Fruit fly (Drosophila melanogaster): ENCODE data around the gene CG15546.

Gene CG15546

dm6 chr3R:30888550-30889259 is 12.7 kb upstream of the CG15546 start, which contains the start of gene Sap-r (continued):
- TF ChIP-seq CG4404 (GFP tag; IDR thresholded peaks at IDR 0.05) = no peak
- peak; percentile 88; the same call in 2 of the 4 replicates for TF ChIP-seq chinmo (GFP tag; IDR thresholded peaks at IDR 0.05; ENCODE audit: partially characterized antibody)
- TF ChIP-seq bsh (GFP tag; optimal IDR thresholded peaks at IDR 0.05) = no peak
- TF ChIP-seq Lim3 (GFP tag; IDR thresholded peaks at IDR 0.05) = no peak
- no peak for TF ChIP-seq Ssrp (tag; optimal IDR thresholded peaks at IDR 0.05)
- peak; percentile 48 for TF ChIP-seq HmgD (GFP tag; optimal IDR thresholded peaks at IDR 0.05)
- TF ChIP-seq CG11085 (GFP tag; IDR thresholded peaks at IDR 0.05) = no peak
- TF ChIP-seq en (GFP tag; optimal IDR thresholded peaks at IDR 0.05) = no peak
- TF ChIP-seq CHES-1-like (GFP tag; optimal IDR thresholded peaks at IDR 0.05) = peak; percentile 7
- no peak for TF ChIP-seq HHEX (GFP tag; optimal IDR thresholded peaks at IDR 0.05)
- TF ChIP-seq Hmx (GFP tag; optimal IDR thresholded peaks at IDR 0.05) = no peak
- no peak for TF ChIP-seq CG14014 (GFP tag; IDR thresholded peaks at IDR 0.05)
- TF ChIP-seq CG2678 (tag; optimal IDR thresholded peaks at IDR 0.05) = no peak
- peak; percentile 36 for TF ChIP-seq CG13624 (GFP tag; optimal IDR thresholded peaks at IDR 0.05)
- TF ChIP-seq seq (GFP tag; IDR thresholded peaks at IDR 0.05) = no peak
- no peak for TF ChIP-seq CG10565 (GFP tag; optimal IDR thresholded peaks at IDR 0.05)
- TF ChIP-seq bigmax (GFP tag; optimal IDR thresholded peaks at IDR 0.05) = no peak
- TF ChIP-seq fd96Cb (tag; optimal IDR thresholded peaks at IDR 0.05) = no peak
- TF ChIP-seq CG17802 (tag; optimal IDR thresholded peaks at IDR 0.05) = no peak
- TF ChIP-seq pb (GFP tag; optimal IDR thresholded peaks at IDR 0.05) = no peak
- TF ChIP-seq Bgb (GFP tag; IDR thresholded peaks at IDR 0.05; ENCODE audit: partially characterized antibody) = peak; percentile 89
- no peak for TF ChIP-seq sima (GFP tag; optimal IDR thresholded peaks at IDR 0.05)
- TF ChIP-seq dm (GFP tag; optimal IDR thresholded peaks at IDR 0.05) = no peak
- no peak for TF ChIP-seq sim (GFP tag; IDR thresholded peaks at IDR 0.05)
- TF ChIP-seq CG16779 (GFP tag; IDR thresholded peaks at IDR 0.05) = no peak
- no peak for TF ChIP-seq gcm2 (GFP tag; optimal IDR thresholded peaks at IDR 0.05)
- TF ChIP-seq zfh1 (GFP tag; IDR thresholded peaks at IDR 0.05) = no peak
- TF ChIP-seq CG4282 (GFP tag; optimal IDR thresholded peaks at IDR 0.05) = no peak
- peak; percentile 31; the same call in 1 of the 3 replicates for TF ChIP-seq row (GFP tag; IDR thresholded peaks at IDR 0.05)
- no peak for TF ChIP-seq CG12236 (GFP tag; optimal IDR thresholded peaks at IDR 0.05)
- TF ChIP-seq gsb-n (tag; optimal IDR thresholded peaks at IDR 0.05) = peak; percentile 28
- TF ChIP-seq br (optimal IDR thresholded peaks at IDR 0.05) = no peak
- no peak for TF ChIP-seq bab2 (GFP tag; optimal IDR thresholded peaks at IDR 0.05)
- TF ChIP-seq Hsf (GFP tag; optimal IDR thresholded peaks at IDR 0.05) = peak; percentile 7
- no peak for TF ChIP-seq fd64A (GFP tag; optimal IDR thresholded peaks at IDR 0.05)
- no peak for TF ChIP-seq lov (optimal IDR thresholded peaks at IDR 0.05)
- TF ChIP-seq lov (GFP tag; IDR thresholded peaks at IDR 0.05) = no peak
- TF ChIP-seq ATbp (GFP tag; optimal IDR thresholded peaks at IDR 0.05) = no peak
- peak; percentile 95 for TF ChIP-seq BEAF-32 (GFP tag; optimal IDR thresholded peaks at IDR 0.05)
- no peak for TF ChIP-seq CG17385 (GFP tag; optimal IDR thresholded peaks at IDR 0.05)
- TF ChIP-seq CG17359 (tag; optimal IDR thresholded peaks at IDR 0.05) = no peak
- TF ChIP-seq lab (GFP tag; optimal IDR thresholded peaks at IDR 0.05) = peak; percentile 35
- TF ChIP-seq gt (GFP tag; IDR thresholded peaks at IDR 0.05) = no peak
- TF ChIP-seq E2f2 (GFP tag; IDR thresholded peaks at IDR 0.05) = peak; percentile 38; the same call in 1 of the 2 replicates
- no peak for TF ChIP-seq zf30C (GFP tag; optimal IDR thresholded peaks at IDR 0.05)
- TF ChIP-seq CG10321 (GFP tag; IDR thresholded peaks at IDR 0.05) = no peak
- no peak for TF ChIP-seq CG16815 (GFP tag; optimal IDR thresholded peaks at IDR 0.05)
- no peak for TF ChIP-seq Oli (tag; optimal IDR thresholded peaks at IDR 0.05)
- no peak for TF ChIP-seq toy (GFP tag; IDR thresholded peaks at IDR 0.05)
- peak; percentile 31 for TF ChIP-seq Mad (GFP tag; optimal IDR thresholded peaks at IDR 0.05)
- no peak for TF ChIP-seq CG1832 (GFP tag; optimal IDR thresholded peaks at IDR 0.05)
